Fruit fly (Drosophila melanogaster): ENCODE measurements around the gene Dph3.

Dph3 gene

dm6 chr3R:11231705-11232261 lies at the start of gene Dph3, which contains the start of gene CG17187:
Gene Dph3 (plus strand): TSS chr3R:11231912.
Gene CG17187 (minus strand): TSS chr3R:11231879.
- no peak for TF ChIP-seq CTCF (optimal IDR thresholded peaks at IDR 0.05)
- no peak for TF ChIP-seq CG8478 (optimal IDR thresholded peaks at IDR 0.05)

dm6 chr3R:11195792-11196191 lies 35.9 kb upstream of the Dph3 start, which contains the start of gene CG18577:
Gene CG18577 (plus strand): TSS chr3R:11196092.
- TF ChIP-seq CG8478 (optimal IDR thresholded peaks at IDR 0.05) (no peak), CTCF (optimal IDR thresholded peaks at IDR 0.05) (no peak)

dm6 chr3R:11196648-11197388 lies 34.9 kb upstream of the Dph3 start:
- TF ChIP-seq CG8478 (optimal IDR thresholded peaks at IDR 0.05) (no peak), CTCF (optimal IDR thresholded peaks at IDR 0.05) (no peak)

- TF ChIP-seq CTCF (optimal IDR thresholded peaks at IDR 0.05): no peak
These were observed 34.4 kb upstream of the Dph3 start, which contains the start of gene cu for dm6 chr3R:11197389-11197716. Gene cu (plus strand): TSS chr3R:11197592.

dm6 chr3R:11198062-11198472 lies 33.6 kb upstream of the Dph3 start:
- TF ChIP-seq CTCF (optimal IDR thresholded peaks at IDR 0.05) (no peak), CG8478 (optimal IDR thresholded peaks at IDR 0.05) (no peak)

- TF ChIP-seq CG8478 (optimal IDR thresholded peaks at IDR 0.05) (no peak), CTCF (optimal IDR thresholded peaks at IDR 0.05) (no peak)
These were observed 32.4 kb upstream of the Dph3 start for dm6 chr3R:11199227-11199835.

- no peak for TF ChIP-seq CTCF (optimal IDR thresholded peaks at IDR 0.05)
- TF ChIP-seq CG8478 (optimal IDR thresholded peaks at IDR 0.05): no peak
These were observed 31.4 kb upstream of the Dph3 start for dm6 chr3R:11200042-11200884.

- TF ChIP-seq CTCF (optimal IDR thresholded peaks at IDR 0.05) (no peak), CG8478 (optimal IDR thresholded peaks at IDR 0.05) (no peak)
These were observed 30.8 kb upstream of the Dph3 start for dm6 chr3R:11200885-11201421.

- TF ChIP-seq CG8478 (optimal IDR thresholded peaks at IDR 0.05) (no peak), CTCF (optimal IDR thresholded peaks at IDR 0.05) (no peak)
These were observed 22.9 kb upstream of the Dph3 start for dm6 chr3R:11208766-11209331.

dm6 chr3R:11209801-11210402 lies 21.8 kb upstream of the Dph3 start, which contains the start of the genes SdhC and Tctp:
Gene SdhC (minus strand): TSS chr3R:11209849.
Gene Tctp (plus strand): TSS chr3R:11210247.
- TF ChIP-seq CG8478 (optimal IDR thresholded peaks at IDR 0.05) (no peak), CTCF (optimal IDR thresholded peaks at IDR 0.05) (no peak)

dm6 chr3R:11211291-11212061 lies 20.2 kb upstream of the Dph3 start:
- TF ChIP-seq CG8478 (optimal IDR thresholded peaks at IDR 0.05): no peak
- peak; percentile 31 to 42 for TF ChIP-seq CTCF (optimal IDR thresholded peaks at IDR 0.05)

dm6 chr3R:11214449-11214950 lies 17.2 kb upstream of the Dph3 start, which contains the start of gene ZnT86D:
Gene ZnT86D (minus strand): TSS chr3R:11214539.
- TF ChIP-seq CG8478 (optimal IDR thresholded peaks at IDR 0.05) (no peak), CTCF (optimal IDR thresholded peaks at IDR 0.05) (no peak)

dm6 chr3R:11216156-11216630 lies 15.5 kb upstream of the Dph3 start, which contains the start of the genes RpS25 and CG4820:
Gene RpS25 (minus strand): TSS chr3R:11216287.
Gene CG4820 (plus strand): TSS chr3R:11216535.
- no peak for TF ChIP-seq CG8478 (optimal IDR thresholded peaks at IDR 0.05)
- TF ChIP-seq CTCF (optimal IDR thresholded peaks at IDR 0.05): peak; percentile 3 to 55
